Fruit fly (Drosophila melanogaster): Measurements from ENCODE around the gene CG4678.

dm6 chrX:16647737-16648434 is 48.0 kb upstream of the CG4678 start:
- TF ChIP-seq CG8478 (optimal IDR thresholded peaks at IDR 0.05): no peak
- no peak for TF ChIP-seq EcR (GFP tag; optimal IDR thresholded peaks at IDR 0.05)

Measured in whole organism.